Fruit fly (Drosophila melanogaster) whole organism, embryonic: ENCODE results near the gene Ptp10D.

ENCODE experiments used
- Antp ChIP-seq: fragments of 200-800 bp; sonication (Bioruptor generic); optimal IDR thresholded peaks from 3 replicates; lab custom pipeline; 2016; ENCODE audit warnings: missing biosample characterization, missing genetic modification characterization
- Atf3 ChIP-seq: fragments of 200-800 bp; sonication (Bioruptor generic); optimal IDR thresholded peaks from 3 replicates; lab custom pipeline; 2016; ENCODE audit warnings: missing biosample characterization, missing genetic modification characterization
- CG11456 ChIP-seq: fragments of 200-800 bp; sonication (Bioruptor generic); IDR thresholded peaks from 3 replicates; pipeline ENCODE4 v1.3.6; 2022; ENCODE audit warnings: missing biosample characterization, missing genetic modification characterization
- CG12219 ChIP-seq: fragments of 200-800 bp; sonication (Bioruptor generic); optimal IDR thresholded peaks from 3 replicates; lab custom pipeline; 2018; ENCODE audit warnings: missing biosample characterization, mild to moderate bottlenecking, missing genetic modification characterization
- CG14441 ChIP-seq: fragments of 200-800 bp; sonication (Bioruptor generic); IDR thresholded peaks from 2 replicates; pipeline ENCODE4 v1.3.6; 2022; ENCODE audit warnings: missing biosample characterization, missing genetic modification characterization
- CG14965 ChIP-seq: fragments of 200-800 bp; sonication (Bioruptor generic); optimal IDR thresholded peaks from 2 replicates; lab custom pipeline; 2016; ENCODE audit warnings: missing biosample characterization, missing genetic modification characterization, borderline replicate concordance
- CG1603 ChIP-seq: fragments of 200-800 bp; sonication (Bioruptor generic); optimal IDR thresholded peaks from 2 replicates; lab custom pipeline; 2019; ENCODE audit warnings: missing biosample characterization, mild to moderate bottlenecking, missing genetic modification characterization, moderate library complexity
- CG17186 ChIP-seq: fragments of 200-800 bp; sonication (Bioruptor generic); optimal IDR thresholded peaks from 3 replicates; lab custom pipeline; 2017; ENCODE audit warnings: missing biosample characterization, missing genetic modification reagents, missing genetic modification characterization
- CG2712 ChIP-seq: fragments of 200-800 bp; optimal IDR thresholded peaks from 3 replicates; lab custom pipeline; 2019; ENCODE audit warnings: missing biosample characterization, mild to moderate bottlenecking, missing genetic modification characterization, moderate library complexity
- CG2875 ChIP-seq: fragments of 200-800 bp; sonication (Bioruptor generic); optimal IDR thresholded peaks from 2 replicates; lab custom pipeline; 2017; ENCODE audit warnings: missing biosample characterization, mild to moderate bottlenecking, missing genetic modification characterization, missing genetic modification reagents
- CG31388 ChIP-seq: fragments of 200-800 bp; sonication (Bioruptor generic); optimal IDR thresholded peaks from 2 replicates; lab custom pipeline; 2016; ENCODE audit warnings: missing biosample characterization, missing genetic modification characterization
- CG3995 ChIP-seq: fragments of 200-800 bp; sonication (Bioruptor generic); optimal IDR thresholded peaks from 3 replicates; lab custom pipeline; 2016; ENCODE audit warnings: missing biosample characterization, missing genetic modification characterization
- CG42726 ChIP-seq: fragments of 200-800 bp; sonication (Bioruptor generic); IDR thresholded peaks from 2 replicates; pipeline ENCODE4 v1.3.6; 2022; ENCODE audit warnings: missing biosample characterization, missing genetic modification characterization; ENCODE audit not compliant: partially characterized antibody
- CG5245 ChIP-seq: fragments of 200-800 bp; sonication (Bioruptor generic); optimal IDR thresholded peaks from 3 replicates; lab custom pipeline; 2016; ENCODE audit warnings: missing biosample characterization, missing genetic modification characterization
- CG6813 ChIP-seq: fragments of 200-800 bp; sonication (Bioruptor generic); optimal IDR thresholded peaks from 2 replicates; lab custom pipeline; 2017; ENCODE audit warnings: missing biosample characterization, missing genetic modification characterization, mild to moderate bottlenecking, moderate library complexity, missing genetic modification reagents
- CG7786 ChIP-seq: fragments of 200-800 bp; sonication (Bioruptor generic); optimal IDR thresholded peaks from 2 replicates; lab custom pipeline; 2016; ENCODE audit warnings: missing biosample characterization, missing genetic modification characterization
- CG9817 ChIP-seq: fragments of 200-800 bp; sonication (Bioruptor generic); optimal IDR thresholded peaks from 2 replicates; lab custom pipeline; 2018; ENCODE audit warnings: missing biosample characterization, mild to moderate bottlenecking, missing genetic modification characterization, moderate library complexity
- CTCF ChIP-seq: fragments of 200-800 bp; sonication (Bioruptor generic); optimal IDR thresholded peaks from 2 replicates; lab custom pipeline; 2017; ENCODE audit warnings: missing biosample characterization, mild to moderate bottlenecking, missing genetic modification characterization, moderate library complexity
- Camta ChIP-seq: fragments of 200-800 bp; sonication (Bioruptor generic); optimal IDR thresholded peaks from 2 replicates; lab custom pipeline; 2016; ENCODE audit warnings: missing biosample characterization, missing genetic modification characterization
- Chrac-16 ChIP-seq: fragments of 200-800 bp; sonication (Bioruptor generic); optimal IDR thresholded peaks from 3 replicates; lab custom pipeline; 2016; ENCODE audit warnings: missing biosample characterization, missing genetic modification characterization
- Deaf1 ChIP-seq: fragments of 200-800 bp; optimal IDR thresholded peaks from 3 replicates; lab custom pipeline; 2019; ENCODE audit warnings: missing biosample characterization, mild to moderate bottlenecking, missing genetic modification characterization, moderate library complexity
- Dfd ChIP-seq, 2 experiments: fragments of >200 bp; optimal IDR thresholded peaks; 2 replicates each; lab custom pipeline; 2017; ENCODE audit warnings: missing biosample characterization in 2 of 2, missing genetic modification characterization in 2 of 2
- Dll ChIP-seq: fragments of 200-800 bp; sonication (Bioruptor generic); IDR thresholded peaks from 4 replicates; pipeline ENCODE4 v1.3.6; 2022; ENCODE audit warnings: missing biosample characterization, missing genetic modification characterization; ENCODE audit not compliant: partially characterized antibody
- Fer2 ChIP-seq: fragments of 200-800 bp; sonication (Bioruptor generic); optimal IDR thresholded peaks from 2 replicates; lab custom pipeline; 2018; ENCODE audit warnings: missing biosample characterization, mild to moderate bottlenecking, missing genetic modification characterization, moderate library complexity
- Gsc ChIP-seq: fragments of 200-800 bp; sonication (Bioruptor generic); IDR thresholded peaks from 2 replicates; pipeline ENCODE4 v1.3.6; 2022; ENCODE audit warnings: missing biosample characterization, missing genetic modification characterization
- HLH4C ChIP-seq: fragments of 200-800 bp; sonication (Bioruptor generic); IDR thresholded peaks from 3 replicates; pipeline ENCODE4 v1.3.6; 2022; ENCODE audit warnings: missing biosample characterization, missing genetic modification characterization; ENCODE audit not compliant: partially characterized antibody
- Hr39 ChIP-seq: fragments of >200 bp; optimal IDR thresholded peaks from 2 replicates; lab custom pipeline; 2017
- Mad ChIP-seq: fragments of 200-800 bp; sonication (Bioruptor generic); optimal IDR thresholded peaks from 2 replicates; lab custom pipeline; 2016; ENCODE audit warnings: missing biosample characterization, missing genetic modification characterization
- Mrtf ChIP-seq: fragments of 200-800 bp; sonication (Bioruptor generic); IDR thresholded peaks from 3 replicates; pipeline ENCODE4 v1.3.6; 2022; ENCODE audit warnings: missing biosample characterization, missing genetic modification characterization
- NC2β ChIP-seq: fragments of 200-800 bp; sonication (Bioruptor generic); optimal IDR thresholded peaks from 2 replicates; lab custom pipeline; 2016; ENCODE audit warnings: missing biosample characterization, missing genetic modification characterization
- NfI ChIP-seq: fragments of 200-800 bp; sonication (Bioruptor generic); optimal IDR thresholded peaks from 3 replicates; lab custom pipeline; 2018; ENCODE audit warnings: missing biosample characterization, mild to moderate bottlenecking, missing genetic modification characterization, moderate library complexity
- Optix ChIP-seq: fragments of 200-800 bp; sonication (Bioruptor generic); IDR thresholded peaks from 3 replicates; pipeline ENCODE4 v1.3.6; 2022; ENCODE audit warnings: missing biosample characterization, missing genetic modification characterization
- Taf1 ChIP-seq: fragments of 200-800 bp; sonication (Bioruptor generic); IDR thresholded peaks from 2 replicates; pipeline ENCODE4 v1.3.6; 2022; ENCODE audit warnings: missing biosample characterization, missing genetic modification characterization
- amos ChIP-seq: fragments of 200-800 bp; sonication (Bioruptor generic); IDR thresholded peaks from 2 replicates; pipeline ENCODE4 v1.3.6; 2022; ENCODE audit warnings: missing biosample characterization, missing genetic modification characterization; ENCODE audit not compliant: partially characterized antibody
- cato ChIP-seq: fragments of 200-800 bp; sonication (Bioruptor generic); optimal IDR thresholded peaks from 2 replicates; lab custom pipeline; 2016; ENCODE audit warnings: missing biosample characterization, missing genetic modification characterization, borderline replicate concordance
- chif ChIP-seq, 2 experiments: fragments of 200-800 bp; sonication (Bioruptor generic); optimal IDR thresholded peaks; 3 replicates each; lab custom pipeline; 2016; ENCODE audit warnings: missing biosample characterization in 2 of 2, missing genetic modification characterization in 2 of 2
- dm ChIP-seq: fragments of 200-800 bp; sonication (Bioruptor generic); optimal IDR thresholded peaks from 3 replicates; lab custom pipeline; 2016; ENCODE audit warnings: missing biosample characterization, missing genetic modification characterization
- fu2 ChIP-seq: fragments of 200-800 bp; sonication (Bioruptor generic); optimal IDR thresholded peaks from 2 replicates; lab custom pipeline; 2016; ENCODE audit warnings: missing biosample characterization, missing genetic modification characterization
- gsb-n ChIP-seq: fragments of 200-800 bp; sonication (Bioruptor generic); optimal IDR thresholded peaks from 3 replicates; lab custom pipeline; 2018; ENCODE audit warnings: missing biosample characterization, mild to moderate bottlenecking, missing genetic modification characterization
- h ChIP-seq: fragments of >200 bp; optimal IDR thresholded peaks from 2 replicates; lab custom pipeline; 2017
- ham ChIP-seq: fragments of 200-800 bp; sonication (Bioruptor generic); IDR thresholded peaks from 2 replicates; pipeline ENCODE4 v1.3.6; 2022; ENCODE audit warnings: missing biosample characterization, missing genetic modification characterization
- klu ChIP-seq: fragments of 200-800 bp; sonication (Bioruptor generic); IDR thresholded peaks from 2 replicates; pipeline ENCODE4 v1.3.6; 2022; ENCODE audit warnings: missing biosample characterization, missing genetic modification characterization
- lbe ChIP-seq: fragments of 200-800 bp; sonication (Bioruptor generic); optimal IDR thresholded peaks from 2 replicates; lab custom pipeline; 2016; ENCODE audit warnings: missing biosample characterization, mild to moderate bottlenecking, missing genetic modification characterization
- nau ChIP-seq: fragments of 200-800 bp; sonication (Bioruptor generic); optimal IDR thresholded peaks from 3 replicates; lab custom pipeline; 2017; ENCODE audit warnings: missing biosample characterization, mild to moderate bottlenecking, missing genetic modification characterization, missing genetic modification reagents
- nerfin-2 ChIP-seq: fragments of 200-800 bp; sonication (Bioruptor generic); IDR thresholded peaks from 2 replicates; pipeline ENCODE4 v1.3.6; 2022; ENCODE audit warnings: missing biosample characterization, missing genetic modification characterization; ENCODE audit not compliant: partially characterized antibody
- rib ChIP-seq: fragments of 200-800 bp; sonication (Bioruptor generic); IDR thresholded peaks from 2 replicates; pipeline ENCODE4 v1.3.6; 2022; ENCODE audit warnings: missing biosample characterization, missing genetic modification characterization
- salm ChIP-seq: fragments of 200-800 bp; sonication (Bioruptor generic); optimal IDR thresholded peaks from 2 replicates; lab custom pipeline; 2018; ENCODE audit warnings: missing biosample characterization, mild to moderate bottlenecking, missing genetic modification characterization
- sd ChIP-seq: fragments of 200-800 bp; sonication (Bioruptor generic); optimal IDR thresholded peaks from 3 replicates; lab custom pipeline; 2018; ENCODE audit warnings: missing biosample characterization, mild to moderate bottlenecking, missing genetic modification characterization, moderate library complexity
- sisA ChIP-seq: fragments of 200-800 bp; sonication (Bioruptor generic); IDR thresholded peaks from 2 replicates; pipeline ENCODE4 v1.3.6; 2022; ENCODE audit warnings: missing biosample characterization, missing genetic modification characterization
- wek ChIP-seq: fragments of 200-800 bp; sonication (Bioruptor generic); optimal IDR thresholded peaks from 3 replicates; lab custom pipeline; 2018; ENCODE audit warnings: missing biosample characterization, mild to moderate bottlenecking, missing genetic modification characterization, moderate library complexity

Gene Ptp10D

DNA sequence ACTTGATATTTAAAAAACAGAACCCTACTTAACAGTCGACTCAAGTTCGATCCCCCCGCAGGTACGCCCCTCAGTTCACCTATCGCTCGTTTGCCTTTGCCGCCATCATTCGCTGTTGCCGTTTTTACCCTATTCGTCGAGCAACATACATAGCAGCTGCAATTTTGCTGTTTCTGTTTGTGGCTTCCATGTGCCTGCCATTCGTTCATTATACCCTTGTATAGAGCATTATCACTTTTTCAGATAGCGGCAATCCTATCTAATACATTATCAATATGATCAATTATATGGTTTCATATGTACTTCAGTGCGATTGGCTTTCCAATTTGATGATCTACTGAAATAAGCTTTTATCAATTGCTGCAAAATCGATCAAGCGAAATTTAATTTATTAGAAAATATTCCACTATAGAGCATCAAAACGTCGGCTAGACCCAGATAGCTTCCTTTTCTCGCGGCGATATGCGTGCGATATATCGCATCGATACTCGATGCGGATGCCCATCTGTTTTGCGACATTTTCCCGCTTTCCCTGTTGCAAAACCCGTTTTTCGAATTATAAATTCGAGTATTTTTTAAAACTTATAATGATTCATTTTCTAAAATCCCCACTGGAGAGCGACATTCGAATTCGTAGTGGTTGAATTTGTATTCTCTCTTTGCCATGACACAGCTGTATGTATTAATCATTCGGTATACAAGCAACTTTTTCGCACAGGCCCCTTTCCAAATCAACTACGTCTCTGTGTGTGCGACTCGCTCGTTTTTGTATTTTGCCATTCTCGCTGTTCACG lies 94.3 kb downstream of the Ptp10D start:
- TF ChIP-seq NC2β (GFP tag; lab: Kevin White, UChicago) (peak; percentile 81), CG2875 (GFP tag; lab: Kevin White, UChicago) (peak; percentile 77), rib (peak; percentile 88), CG14441 (GFP tag; lab: Robert Waterston, UW) (peak; percentile 71), Mrtf (GFP tag; lab: Robert Waterston, UW) (peak; percentile 81), Mad (GFP tag; lab: Kevin White, UChicago) (peak; percentile 83), NfI (peak; percentile 80), Camta (GFP tag; lab: Kevin White, UChicago) (peak; percentile 84), chif (GFP tag; optimal IDR thresholded peaks at IDR 0.05; lab: Kevin White, UChicago) (peak; percentile 84 to 92), CG3995 (GFP tag; lab: Kevin White, UChicago) (peak; percentile 56), wek (peak; percentile 67), CG12219 (GFP tag; lab: Kevin White, UChicago) (peak; percentile 86), salm (tag; lab: Kevin White, UChicago) (peak; percentile 80), nerfin-2 (GFP tag; lab: Robert Waterston, UW) (peak; percentile 11; the same call in 1 of the 2 replicates), HLH4C (no peak; the same call in 2 of the 3 replicates), amos (GFP tag; lab: Robert Waterston, UW) (peak; percentile 72), Taf1 (GFP tag; lab: Robert Waterston, UW) (no peak; the same call in 1 of the 2 replicates), klu (GFP tag; lab: Robert Waterston, UW) (peak; percentile 79), CG9817 (tag; lab: Kevin White, UChicago) (peak; percentile 83), CG1603 (tag; lab: Kevin White, UChicago) (peak; percentile 86), CG7786 (peak; percentile 83), Gsc (GFP tag; lab: Robert Waterston, UW) (peak; percentile 65), CG5245 (peak; percentile 60), sd (tag; lab: Kevin White, UChicago) (peak; percentile 74), Dfd (GFP tag; optimal IDR thresholded peaks at IDR 0.05; lab: Kevin White, UChicago) (no peak), lbe (GFP tag; lab: Kevin White, UChicago) (peak; percentile 82), CG14965 (GFP tag; lab: Kevin White, UChicago) (peak; percentile 4), Optix (peak; percentile 58; the same call in 2 of the 3 replicates), Antp (GFP tag; lab: Kevin White, UChicago) (peak; percentile 60), Dll (GFP tag; lab: Robert Waterston, UW) (peak; percentile 79), h (lab: Kevin White, UChicago) (no peak), dm (GFP tag; lab: Kevin White, UChicago) (peak; percentile 76), CG6813 (GFP tag; lab: Kevin White, UChicago) (peak; percentile 81), CTCF (GFP tag; lab: Kevin White, UChicago) (no peak), CG31388 (GFP tag; lab: Kevin White, UChicago) (peak; percentile 82), fu2 (GFP tag; lab: Kevin White, UChicago) (peak; percentile 81), cato (GFP tag; lab: Kevin White, UChicago) (peak; percentile 74), CG42726 (GFP tag; lab: Robert Waterston, UW) (no peak), Atf3 (GFP tag; lab: Kevin White, UChicago) (peak; percentile 61), Fer2 (tag; lab: Kevin White, UChicago) (peak; percentile 65), CG2712 (tag; lab: Kevin White, UChicago) (peak; percentile 93), sisA (GFP tag; lab: Robert Waterston, UW) (peak; percentile 84), nau (GFP tag; lab: Kevin White, UChicago) (peak; percentile 74), CG17186 (GFP tag; lab: Kevin White, UChicago) (peak; percentile 27), Deaf1 (tag; lab: Kevin White, UChicago) (peak; percentile 67), Hr39 (lab: Kevin White, UChicago) (no peak), ham (GFP tag; lab: Robert Waterston, UW) (peak; percentile 74), gsb-n (tag; lab: Kevin White, UChicago) (peak; percentile 84), CG11456 (GFP tag; lab: Robert Waterston, UW) (peak; percentile 68), Chrac-16 (GFP tag; lab: Kevin White, UChicago) (peak; percentile 86)
